Worm (Caenorhabditis elegans) whole organism, young adult: ENCODE measurements around the gene W01A11.7.
A peak's percentile ranks its signal among the peaks of the same experiment; 100 is the strongest.

ENCODE experiments used
- Y56A3A.18 ChIP-seq: fragments of 200-800 bp; sonication (Bioruptor generic); IDR thresholded peaks from 2 replicates; pipeline ENCODE4 v1.3.6; 2022; ENCODE audit warnings: missing genetic modification reagents, missing genetic modification characterization, missing compliant biosample characterization
- akir-1 ChIP-seq: fragments of 200-800 bp; sonication (Bioruptor generic); optimal IDR thresholded peaks from 2 replicates; lab custom pipeline; 2018; ENCODE audit warnings: mild to moderate bottlenecking, missing genetic modification characterization, moderate library complexity, missing compliant biosample characterization
- athp-1 ChIP-seq: sonication (generic microtip); optimal IDR thresholded peaks from 2 replicates; lab custom pipeline; 2017; ENCODE audit warnings: mild to moderate bottlenecking, missing genetic modification characterization, missing compliant biosample characterization
- ceh-91 ChIP-seq: fragments of 200-800 bp; sonication (Bioruptor generic); IDR thresholded peaks from 2 replicates; pipeline ENCODE4 v1.3.6; 2022; ENCODE audit warnings: missing genetic modification reagents, missing genetic modification characterization, missing compliant biosample characterization
- egl-18 ChIP-seq: fragments of 200-800 bp; sonication (Bioruptor generic); IDR thresholded peaks from 2 replicates; pipeline ENCODE4 v1.3.6; 2022; ENCODE audit warnings: missing genetic modification reagents, missing genetic modification characterization, missing compliant biosample characterization
- hmg-1.2 ChIP-seq: fragments of 200-800 bp; sonication (Bioruptor generic); IDR thresholded peaks from 2 replicates; pipeline ENCODE4 v1.3.6; 2022; ENCODE audit warnings: missing genetic modification reagents, missing genetic modification characterization, missing compliant biosample characterization
- pbrm-1 ChIP-seq: fragments of 200-800 bp; sonication (Bioruptor generic); IDR thresholded peaks from 2 replicates; pipeline ENCODE4 v1.3.6; 2022; ENCODE audit warnings: missing genetic modification reagents, missing genetic modification characterization, missing compliant biosample characterization
- sea-2 ChIP-seq: fragments of 200-800 bp; sonication (Bioruptor generic); IDR thresholded peaks from 2 replicates; pipeline ENCODE4 v1.3.6; 2022; ENCODE audit warnings: missing genetic modification characterization, missing compliant biosample characterization
- snpc-4 ChIP-seq, 5 experiments: fragments of 150-350 bp in 1 of 5; sonication (generic microtip) in 4 of 5; optimal IDR thresholded peaks; 2 replicates each; lab custom pipeline; 2014 to 2018; ENCODE audit warnings: missing genetic modification characterization in 5 of 5, missing biosample characterization in 3 of 5, antibody characterized with exemption in 2 of 5, mild to moderate bottlenecking in 2 of 5, missing compliant biosample characterization in 2 of 5, missing genotype in 2 of 5, moderate library complexity in 2 of 5, missing genetic modification reagents in 1 of 5

DNA sequence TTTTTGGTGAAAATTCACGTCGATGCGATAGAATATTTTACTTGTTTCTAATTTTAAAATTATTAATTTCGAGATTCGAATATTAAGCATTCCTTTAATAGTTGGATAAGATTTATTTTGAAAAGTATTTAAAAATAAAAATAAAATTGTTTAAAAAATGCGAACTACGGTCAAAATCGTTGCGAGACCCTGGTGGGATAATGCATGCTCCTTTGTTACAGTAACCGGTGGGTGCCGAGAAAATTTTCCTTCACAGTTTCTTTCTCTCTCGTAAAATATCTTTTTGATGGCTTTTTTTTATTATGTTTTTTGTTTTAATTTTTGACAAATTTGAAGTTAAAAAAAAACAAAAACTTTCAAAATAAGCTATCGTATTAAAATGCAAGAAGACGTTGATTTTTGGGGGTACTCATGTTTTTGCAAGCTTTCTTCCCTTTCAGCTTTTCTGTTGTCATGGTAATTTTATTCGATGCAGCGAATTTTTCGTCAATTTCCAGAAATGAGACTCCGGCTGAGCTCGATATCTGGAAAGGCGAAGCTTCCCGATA is 8.5 kb downstream of the W01A11.7 start, which contains the start of gene dgtr-1:
- no peak for TF ChIP-seq athp-1 (tag; lab: Kevin White, UChicago)
- TF ChIP-seq snpc-4 (GFP tag; optimal IDR thresholded peaks at IDR 0.05; lab: Kevin White, UChicago) = no peak
- no peak for TF ChIP-seq snpc-4 (tag; optimal IDR thresholded peaks at IDR 0.05; lab: Kevin White, UChicago)
- TF ChIP-seq hmg-1.2 (GFP tag; lab: Robert Waterston, UW) = no peak
- TF ChIP-seq egl-18 = no peak
- no peak for TF ChIP-seq sea-2
- no peak for TF ChIP-seq pbrm-1 (GFP tag; lab: Robert Waterston, UW)
- peak; percentile 67 for TF ChIP-seq ceh-91 (GFP tag; lab: Robert Waterston, UW)
- TF ChIP-seq akir-1 = no peak
- no peak for TF ChIP-seq Y56A3A.18 (GFP tag; lab: Robert Waterston, UW)
